Fruit fly (Drosophila melanogaster): ENCODE results near the gene Dop1R1.

Gene Dop1R1

dm6 chr3R:14226662-14227061 is 12.1 kb upstream of the Dop1R1 start, which contains the start of gene CG9631:
Gene CG9631, minus strand, starts transcription at chr3R:14226762.
- TF ChIP-seq gl (tag; optimal IDR thresholded peaks at IDR 0.05): no peak
- TF ChIP-seq CG8159 (tag; optimal IDR thresholded peaks at IDR 0.05): no peak
- no peak for TF ChIP-seq CG14655 (GFP tag; optimal IDR thresholded peaks at IDR 0.05)
- no peak for TF ChIP-seq CG12605 (GFP tag; IDR thresholded peaks at IDR 0.05)
- TF ChIP-seq CG13204 (GFP tag; optimal IDR thresholded peaks at IDR 0.05): no peak
- TF ChIP-seq rn (GFP tag; IDR thresholded peaks at IDR 0.05): no peak
- no peak for TF ChIP-seq CG32121 (GFP tag; IDR thresholded peaks at IDR 0.05)
- TF ChIP-seq CG17806 (tag; optimal IDR thresholded peaks at IDR 0.05): no peak
- TF ChIP-seq EcR (GFP tag; optimal IDR thresholded peaks at IDR 0.05): no peak
- TF ChIP-seq CG8301 (tag; optimal IDR thresholded peaks at IDR 0.05): no peak
- TF ChIP-seq CG10348 (GFP tag; IDR thresholded peaks at IDR 0.05): no peak
- TF ChIP-seq CG4496 (GFP tag; IDR thresholded peaks at IDR 0.05): no peak
- TF ChIP-seq CG9948 (tag; optimal IDR thresholded peaks at IDR 0.05): no peak
- TF ChIP-seq Ets98B (GFP tag; IDR thresholded peaks at IDR 0.05): no peak

dm6 chr3R:14224105-14224574 is 9.5 kb upstream of the Dop1R1 start, which contains the start of gene Sp212:
Gene Sp212, minus strand, starts transcription at chr3R:14224155.
- TF ChIP-seq CG10348 (GFP tag; IDR thresholded peaks at IDR 0.05): no peak
- peak; percentile 52 for TF ChIP-seq CG14655 (GFP tag; optimal IDR thresholded peaks at IDR 0.05)
- TF ChIP-seq CG8159 (tag; optimal IDR thresholded peaks at IDR 0.05): peak; percentile 40
- peak; percentile 45 for TF ChIP-seq CG8301 (tag; optimal IDR thresholded peaks at IDR 0.05)

- TF ChIP-seq CG4496 (GFP tag; IDR thresholded peaks at IDR 0.05) (no peak), CG9948 (tag; optimal IDR thresholded peaks at IDR 0.05) (no peak), Pif1A (GFP tag; optimal IDR thresholded peaks at IDR 0.05) (no peak), Ets98B (GFP tag; IDR thresholded peaks at IDR 0.05) (no peak), CG12605 (GFP tag; IDR thresholded peaks at IDR 0.05) (no peak), rn (GFP tag; IDR thresholded peaks at IDR 0.05) (no peak), CG32121 (GFP tag; IDR thresholded peaks at IDR 0.05) (no peak), CG13204 (GFP tag; optimal IDR thresholded peaks at IDR 0.05) (no peak), Pif1B (GFP tag; optimal IDR thresholded peaks at IDR 0.05) (no peak), fd96Ca (GFP tag; IDR thresholded peaks at IDR 0.05) (no peak), D1 (tag; optimal IDR thresholded peaks at IDR 0.05) (no peak)
Observed at dm6 chr3R:14221484-14221883, 6.9 kb upstream of the Dop1R1 start, which contains the start of gene CG33109. Gene CG33109, minus strand, starts transcription at chr3R:14221584.

dm6 chr3R:14220105-14220504 is 5.5 kb upstream of the Dop1R1 start, which contains the start of gene CG31326:
Gene CG31326, minus strand, starts transcription at chr3R:14220205.
- no peak for TF ChIP-seq CG17806 (tag; optimal IDR thresholded peaks at IDR 0.05)
- TF ChIP-seq CG14655 (GFP tag; optimal IDR thresholded peaks at IDR 0.05): no peak
- TF ChIP-seq D1 (tag; optimal IDR thresholded peaks at IDR 0.05): no peak
- TF ChIP-seq Pif1A (GFP tag; optimal IDR thresholded peaks at IDR 0.05): no peak
- TF ChIP-seq CG8301 (tag; optimal IDR thresholded peaks at IDR 0.05): no peak
- no peak for TF ChIP-seq Pif1B (GFP tag; optimal IDR thresholded peaks at IDR 0.05)
- TF ChIP-seq CG15710 (tag; optimal IDR thresholded peaks at IDR 0.05): no peak
- no peak for TF ChIP-seq CG32121 (GFP tag; IDR thresholded peaks at IDR 0.05)
- no peak for TF ChIP-seq CG9948 (tag; optimal IDR thresholded peaks at IDR 0.05)
- no peak for TF ChIP-seq CG34367 (tag; optimal IDR thresholded peaks at IDR 0.05)
- TF ChIP-seq CG12605 (GFP tag; IDR thresholded peaks at IDR 0.05): no peak
- no peak for TF ChIP-seq CG10348 (GFP tag; IDR thresholded peaks at IDR 0.05)
- TF ChIP-seq EcR (GFP tag; optimal IDR thresholded peaks at IDR 0.05): no peak
- no peak for TF ChIP-seq rn (GFP tag; IDR thresholded peaks at IDR 0.05)
- TF ChIP-seq CG13204 (GFP tag; optimal IDR thresholded peaks at IDR 0.05): no peak

dm6 chr3R:14217839-14218238 is 3.2 kb upstream of the Dop1R1 start, which contains the start of gene CG9649:
Gene CG9649, minus strand, starts transcription at chr3R:14217882.
- TF ChIP-seq CG32121 (GFP tag; IDR thresholded peaks at IDR 0.05): peak; percentile 39; the same call in 1 of the 2 replicates
- TF ChIP-seq Ets98B (GFP tag; IDR thresholded peaks at IDR 0.05): peak; percentile 32; the same call in 1 of the 2 replicates
- TF ChIP-seq fd96Ca (GFP tag; IDR thresholded peaks at IDR 0.05): peak; percentile 46; the same call in 1 of the 3 replicates
- TF ChIP-seq CG12605 (GFP tag; IDR thresholded peaks at IDR 0.05): no peak
- TF ChIP-seq CG4496 (GFP tag; IDR thresholded peaks at IDR 0.05): peak; percentile 63; the same call in 1 of the 3 replicates
- no peak for TF ChIP-seq CG8159 (tag; optimal IDR thresholded peaks at IDR 0.05)

dm6 chr3R:14162176-14162759 is 52.3 kb downstream of the Dop1R1 start, which contains the start of gene CG3199:
Gene CG3199, plus strand, starts transcription at chr3R:14162709.
- TF ChIP-seq Ets98B (GFP tag; IDR thresholded peaks at IDR 0.05): no peak
- no peak for TF ChIP-seq CG10348 (GFP tag; IDR thresholded peaks at IDR 0.05)
- no peak for TF ChIP-seq Pif1B (GFP tag; optimal IDR thresholded peaks at IDR 0.05)

dm6 chr3R:14160178-14160577 is 54.4 kb downstream of the Dop1R1 start, which contains the start of gene CG31327:
Gene CG31327, minus strand, starts transcription at chr3R:14160278.
- TF ChIP-seq CG4496 (GFP tag; IDR thresholded peaks at IDR 0.05) (no peak), Snoo (tag; optimal IDR thresholded peaks at IDR 0.05) (no peak), D1 (tag; optimal IDR thresholded peaks at IDR 0.05) (no peak), CG10348 (GFP tag; IDR thresholded peaks at IDR 0.05) (no peak), CG8301 (tag; optimal IDR thresholded peaks at IDR 0.05) (no peak), CG12605 (GFP tag; IDR thresholded peaks at IDR 0.05) (no peak), CG9948 (tag; optimal IDR thresholded peaks at IDR 0.05) (no peak)

Measured in whole organism, pupa.